Comparison of ENCODE assay signal across 2 worm cellular contexts in the genomic region with DNA sequence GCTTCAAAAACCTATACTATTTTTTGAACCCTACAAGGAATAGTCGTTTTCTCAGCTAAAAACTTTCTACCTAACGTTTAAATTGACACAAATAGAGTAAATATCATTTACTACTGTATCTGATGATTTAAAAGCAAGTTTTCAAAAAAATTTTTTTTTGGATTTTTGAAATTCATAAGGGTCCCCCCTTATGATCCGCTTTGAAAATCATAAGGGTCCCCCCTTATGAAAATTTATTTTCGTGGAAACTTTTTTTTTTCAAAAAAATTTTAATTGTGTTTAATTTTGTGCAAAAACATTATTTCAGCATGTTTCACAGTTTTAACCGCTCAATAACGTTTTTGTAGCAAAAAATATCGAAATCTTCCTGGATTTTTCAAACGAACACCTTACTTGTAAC.
TF ChIP-seq lines count a peak whose summit lies in the region.

No protein-coding gene starts in this region.

TF ChIP-seq in whole organism, L4 larva, 104 proteins besides CTCF, POLR2A, EP300 and RAD21:
- TF ChIP-seq snpc-1.2 (GFP tag; IDR thresholded peaks at IDR 0.05; lab: Robert Waterston, UW): peak; percentile 72; the same call in 1 of the 2 replicates

TF ChIP-seq in whole organism, young adult, 124 proteins besides CTCF, POLR2A, EP300 and RAD21:
- TF ChIP-seq attf-6 (GFP tag; IDR thresholded peaks at IDR 0.05; lab: Robert Waterston, UW): peak; percentile 72
